Worm (Caenorhabditis elegans): ENCODE data around the gene mtl-1.

mtl-1 gene

ce11 chrV:6726279-6726678 lies 34.6 kb upstream of the mtl-1 start:
- TF ChIP-seq ces-1 (GFP tag; optimal IDR thresholded peaks at IDR 0.05) (peak; percentile 96), ceh-39 (tag; optimal IDR thresholded peaks at IDR 0.05) (no peak), unc-120 (tag; optimal IDR thresholded peaks at IDR 0.05; ENCODE audit: poor library complexity, severe bottlenecking) (no peak), M03D4.4 (tag; optimal IDR thresholded peaks at IDR 0.05) (no peak), lin-13 (tag; optimal IDR thresholded peaks at IDR 0.05) (no peak), lsy-2 (tag; optimal IDR thresholded peaks at IDR 0.05) (no peak), ztf-11 (tag; optimal IDR thresholded peaks at IDR 0.05) (no peak)

- TF ChIP-seq flh-1 (GFP tag; optimal IDR thresholded peaks at IDR 0.05) (no peak), nhr-12 (tag; optimal IDR thresholded peaks at IDR 0.05) (no peak), drap-1 (GFP tag; optimal IDR thresholded peaks at IDR 0.05) (no peak), tbx-8 (GFP tag; optimal IDR thresholded peaks at IDR 0.05) (no peak), unc-120 (tag; optimal IDR thresholded peaks at IDR 0.05; ENCODE audit: poor library complexity, severe bottlenecking) (no peak)
Measured at ce11 chrV:6722378-6722777, 30.7 kb upstream of the mtl-1 start, which contains the start of gene ZC487.2. Gene ZC487.2, minus strand, starts transcription at chrV:6722478.

ce11 chrV:6718232-6718631 lies 26.6 kb upstream of the mtl-1 start, which contains the start of gene srg-30:
Gene srg-30, minus strand, starts transcription at chrV:6718332.
- TF ChIP-seq lin-32 (GFP tag; optimal IDR thresholded peaks at IDR 0.05) (no peak), mep-1 (tag; optimal IDR thresholded peaks at IDR 0.05) (no peak), nhr-76 (tag; optimal IDR thresholded peaks at IDR 0.05) (no peak), flh-1 (GFP tag; optimal IDR thresholded peaks at IDR 0.05) (no peak), lin-13 (tag; optimal IDR thresholded peaks at IDR 0.05) (no peak), tbx-8 (GFP tag; optimal IDR thresholded peaks at IDR 0.05) (no peak), cnd-1 (tag; optimal IDR thresholded peaks at IDR 0.05) (no peak), sem-2 (GFP tag; optimal IDR thresholded peaks at IDR 0.05) (no peak), blmp-1 (tag; optimal IDR thresholded peaks at IDR 0.05) (no peak), elt-1 (tag; optimal IDR thresholded peaks at IDR 0.05; ENCODE audit: borderline replicate concordance, insufficient read depth) (no peak), ham-2 (GFP tag; optimal IDR thresholded peaks at IDR 0.05) (no peak)

ce11 chrV:6710462-6710861 lies 18.8 kb upstream of the mtl-1 start, which contains the start of gene sna-1:
Gene sna-1, minus strand, starts transcription at chrV:6710679.
- no peak for TF ChIP-seq ham-2 (GFP tag; optimal IDR thresholded peaks at IDR 0.05)
- TF ChIP-seq bed-3 (GFP tag; optimal IDR thresholded peaks at IDR 0.05) = no peak
- no peak for TF ChIP-seq pha-4 (tag; optimal IDR thresholded peaks at IDR 0.05)
- no peak for TF ChIP-seq nhr-28 (tag; optimal IDR thresholded peaks at IDR 0.05)
- TF ChIP-seq lsy-2 (tag; optimal IDR thresholded peaks at IDR 0.05) = no peak
- TF ChIP-seq ces-1 (GFP tag; optimal IDR thresholded peaks at IDR 0.05) = no peak
- TF ChIP-seq unc-39 (tag; optimal IDR thresholded peaks at IDR 0.05) = no peak
- TF ChIP-seq blmp-1 (tag; optimal IDR thresholded peaks at IDR 0.05) = no peak
- no peak for TF ChIP-seq elt-1 (tag; optimal IDR thresholded peaks at IDR 0.05; ENCODE audit: borderline replicate concordance, insufficient read depth)
- TF ChIP-seq mls-2 (tag; optimal IDR thresholded peaks at IDR 0.05) = no peak
- no peak for TF ChIP-seq nhr-76 (tag; optimal IDR thresholded peaks at IDR 0.05)

ce11 chrV:6709050-6709683 lies 17.5 kb upstream of the mtl-1 start, which contains the start of gene dlst-1:
Gene dlst-1, minus strand, starts transcription at chrV:6709101.
- TF ChIP-seq ztf-11 (tag; optimal IDR thresholded peaks at IDR 0.05) = no peak
- peak; percentile 44 for TF ChIP-seq mep-1 (tag; optimal IDR thresholded peaks at IDR 0.05)
- peak; percentile 71 for TF ChIP-seq mls-2 (tag; optimal IDR thresholded peaks at IDR 0.05)
- TF ChIP-seq ces-1 (GFP tag; optimal IDR thresholded peaks at IDR 0.05) = no peak
- no peak for TF ChIP-seq snpc-4 (tag; optimal IDR thresholded peaks at IDR 0.05)
- TF ChIP-seq lin-32 (GFP tag; optimal IDR thresholded peaks at IDR 0.05) = no peak
- peak; percentile 80 for TF ChIP-seq sptf-1 (tag; optimal IDR thresholded peaks at IDR 0.05)
- TF ChIP-seq ceh-43 (GFP tag; optimal IDR thresholded peaks at IDR 0.05) = peak; percentile 59
- no peak for TF ChIP-seq nhr-76 (tag; optimal IDR thresholded peaks at IDR 0.05)
- TF ChIP-seq cnd-1 (tag; optimal IDR thresholded peaks at IDR 0.05) = peak; percentile 7
- peak; percentile 13 for TF ChIP-seq bed-3 (GFP tag; optimal IDR thresholded peaks at IDR 0.05)
- TF ChIP-seq ham-2 (GFP tag; optimal IDR thresholded peaks at IDR 0.05) = no peak
- peak; percentile 55 for TF ChIP-seq ceh-83 (GFP tag; optimal IDR thresholded peaks at IDR 0.05)
- TF ChIP-seq M03D4.4 (tag; optimal IDR thresholded peaks at IDR 0.05) = peak; percentile 76
- TF ChIP-seq nhr-2 (tag; optimal IDR thresholded peaks at IDR 0.05) = no peak
- peak; percentile 22 for TF ChIP-seq unc-120 (tag; optimal IDR thresholded peaks at IDR 0.05; ENCODE audit: poor library complexity, severe bottlenecking)
- peak; percentile 29 for TF ChIP-seq tbx-8 (GFP tag; optimal IDR thresholded peaks at IDR 0.05)
- TF ChIP-seq nhr-12 (tag; optimal IDR thresholded peaks at IDR 0.05) = no peak
- peak; percentile 58 for TF ChIP-seq drap-1 (GFP tag; optimal IDR thresholded peaks at IDR 0.05)
- TF ChIP-seq nhr-28 (tag; optimal IDR thresholded peaks at IDR 0.05) = no peak
